Fruit fly (Drosophila melanogaster): ENCODE measurements around the gene Sidpn.

Gene Sidpn

dm6 chr2L:19011895-19012645 is 15.4 kb upstream of the Sidpn start:
- TF ChIP-seq Dll (optimal IDR thresholded peaks at IDR 0.05) = no peak
- peak; percentile 62 for TF ChIP-seq pan (optimal IDR thresholded peaks at IDR 0.05)

DNA sequence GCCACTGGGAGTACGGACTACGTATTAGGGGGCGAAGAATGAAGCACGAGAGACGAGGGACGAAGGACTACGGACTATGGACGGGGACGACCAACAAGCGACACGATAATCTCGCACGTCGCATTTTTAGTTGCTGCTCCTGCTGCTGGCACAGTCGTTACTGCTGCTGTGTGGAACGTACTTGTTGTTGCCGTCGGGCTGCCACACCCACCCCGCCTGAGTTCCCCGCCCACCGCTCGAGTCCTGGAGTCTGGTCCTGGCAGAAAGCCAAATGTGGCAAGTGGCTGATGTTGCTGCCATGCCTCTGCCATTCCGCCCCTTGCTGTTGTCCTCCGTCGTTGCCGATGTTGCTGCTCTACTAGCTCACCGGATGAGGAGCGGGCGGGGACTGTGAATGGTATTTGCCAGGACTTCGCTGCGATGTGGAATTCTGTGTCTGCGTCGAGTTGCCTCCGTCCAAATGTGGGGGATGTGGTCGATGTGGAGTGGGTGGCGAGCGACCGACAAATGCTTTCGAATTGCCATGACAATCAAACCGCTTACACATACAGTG is 14.7 kb upstream of the Sidpn start:
- TF ChIP-seq EcR (GFP tag; optimal IDR thresholded peaks at IDR 0.05) = no peak
- no peak for TF ChIP-seq Dll (optimal IDR thresholded peaks at IDR 0.05)
- no peak for TF ChIP-seq usp (GFP tag; optimal IDR thresholded peaks at IDR 0.05)
- TF ChIP-seq psq (optimal IDR thresholded peaks at IDR 0.05) = no peak
- no peak for TF ChIP-seq pan (optimal IDR thresholded peaks at IDR 0.05)
- no peak for TF ChIP-seq CG8478 (optimal IDR thresholded peaks at IDR 0.05)

DNA sequence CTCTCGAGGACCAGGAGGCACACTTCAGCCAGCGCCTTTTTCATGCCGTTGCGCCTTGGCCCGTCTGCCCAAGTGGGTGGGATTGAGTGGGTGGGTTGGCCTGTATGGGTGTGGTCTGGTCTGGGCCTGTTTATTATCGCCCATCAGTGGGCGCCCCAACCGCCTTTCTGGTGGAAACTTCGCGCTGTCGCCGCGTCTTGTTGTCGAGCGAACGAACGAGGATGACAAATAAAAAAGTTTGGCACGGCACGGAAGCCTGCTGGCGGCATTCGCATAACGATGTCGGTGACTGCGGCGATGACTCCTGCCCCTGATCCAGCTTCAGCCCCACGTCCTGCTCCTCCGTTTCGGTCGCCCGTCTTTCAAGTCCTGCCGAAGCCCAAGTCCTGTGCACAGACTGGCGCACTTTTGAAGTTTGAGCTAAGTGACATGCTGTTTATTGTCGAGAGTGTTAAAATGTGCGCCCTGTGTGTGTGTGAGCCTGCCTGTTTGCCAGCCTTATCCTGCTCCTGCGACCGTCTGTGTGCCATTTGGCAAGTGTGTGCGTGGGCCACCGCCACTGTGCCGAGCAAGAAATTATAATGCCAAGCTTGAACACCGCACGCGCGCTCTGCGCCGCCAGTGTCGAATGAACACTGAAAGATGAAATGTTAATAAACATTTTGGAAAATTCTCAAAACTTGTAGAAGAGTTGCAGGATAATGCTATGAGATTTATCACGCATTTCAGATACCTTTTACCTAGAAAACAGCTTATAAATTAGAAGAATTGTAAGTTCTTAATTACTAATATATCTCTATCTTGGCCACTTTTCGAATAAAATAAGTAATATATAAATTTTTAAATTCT is 13.3 kb upstream of the Sidpn start:
- no peak for TF ChIP-seq usp (GFP tag; optimal IDR thresholded peaks at IDR 0.05)
- no peak for TF ChIP-seq EcR (GFP tag; optimal IDR thresholded peaks at IDR 0.05)
- TF ChIP-seq pan (optimal IDR thresholded peaks at IDR 0.05) = no peak
- no peak for TF ChIP-seq CG8478 (optimal IDR thresholded peaks at IDR 0.05)
- no peak for TF ChIP-seq Dll (optimal IDR thresholded peaks at IDR 0.05)
- no peak for TF ChIP-seq psq (optimal IDR thresholded peaks at IDR 0.05)

DNA sequence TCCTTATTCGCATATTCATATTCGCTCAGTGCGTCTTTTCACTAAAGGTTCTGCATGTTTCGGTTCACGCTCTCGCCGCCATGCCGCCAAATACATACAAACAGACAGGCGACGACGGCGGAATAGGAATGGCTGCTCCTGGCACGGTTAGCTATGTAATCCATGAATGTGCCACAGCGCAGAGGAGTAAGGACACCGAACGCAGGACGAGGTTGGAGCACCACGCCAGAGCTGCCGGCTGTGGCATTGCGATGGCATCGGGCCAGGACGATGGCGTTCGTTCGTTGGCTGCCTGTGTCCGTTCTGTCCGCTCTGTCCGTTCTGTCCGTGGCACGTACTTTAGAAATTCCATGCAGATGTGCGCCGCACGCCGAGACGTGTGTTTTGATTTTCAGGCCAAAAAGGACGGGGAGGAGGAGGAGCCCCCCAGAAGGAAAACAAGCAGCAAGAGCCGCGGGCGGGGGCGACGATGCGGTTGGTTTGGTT is 12.6 kb upstream of the Sidpn start:
- TF ChIP-seq usp (GFP tag; optimal IDR thresholded peaks at IDR 0.05) = no peak
- no peak for TF ChIP-seq pan (optimal IDR thresholded peaks at IDR 0.05)
- no peak for TF ChIP-seq Dll (optimal IDR thresholded peaks at IDR 0.05)
- no peak for TF ChIP-seq CG8478 (optimal IDR thresholded peaks at IDR 0.05)
- no peak for TF ChIP-seq psq (optimal IDR thresholded peaks at IDR 0.05)
- TF ChIP-seq EcR (GFP tag; optimal IDR thresholded peaks at IDR 0.05) = no peak

DNA sequence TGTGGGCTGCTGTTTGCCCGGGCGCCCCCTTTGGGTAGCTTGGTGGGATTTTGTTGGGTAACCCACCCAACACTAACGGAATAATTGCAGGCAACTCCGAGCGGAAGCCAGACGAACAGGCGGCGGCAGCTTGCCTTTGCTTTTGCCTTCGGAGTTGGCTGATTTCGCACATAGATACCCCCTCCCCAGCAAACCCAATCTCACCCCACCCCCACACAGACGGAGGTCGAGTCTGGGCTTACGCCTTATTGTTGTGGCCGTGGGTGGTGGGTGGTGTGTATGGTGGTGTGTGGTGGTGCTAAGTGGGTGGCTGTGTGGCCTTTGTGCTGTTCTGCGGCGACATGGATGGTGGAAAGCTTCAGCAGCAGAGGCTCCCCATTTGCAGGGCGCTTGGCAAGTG is 11.9 kb upstream of the Sidpn start:
- TF ChIP-seq CG8478 (optimal IDR thresholded peaks at IDR 0.05) = no peak
- TF ChIP-seq Dll (optimal IDR thresholded peaks at IDR 0.05) = no peak
- no peak for TF ChIP-seq usp (GFP tag; optimal IDR thresholded peaks at IDR 0.05)
- TF ChIP-seq EcR (GFP tag; optimal IDR thresholded peaks at IDR 0.05) = no peak
- no peak for TF ChIP-seq psq (optimal IDR thresholded peaks at IDR 0.05)
- TF ChIP-seq pan (optimal IDR thresholded peaks at IDR 0.05) = no peak

DNA sequence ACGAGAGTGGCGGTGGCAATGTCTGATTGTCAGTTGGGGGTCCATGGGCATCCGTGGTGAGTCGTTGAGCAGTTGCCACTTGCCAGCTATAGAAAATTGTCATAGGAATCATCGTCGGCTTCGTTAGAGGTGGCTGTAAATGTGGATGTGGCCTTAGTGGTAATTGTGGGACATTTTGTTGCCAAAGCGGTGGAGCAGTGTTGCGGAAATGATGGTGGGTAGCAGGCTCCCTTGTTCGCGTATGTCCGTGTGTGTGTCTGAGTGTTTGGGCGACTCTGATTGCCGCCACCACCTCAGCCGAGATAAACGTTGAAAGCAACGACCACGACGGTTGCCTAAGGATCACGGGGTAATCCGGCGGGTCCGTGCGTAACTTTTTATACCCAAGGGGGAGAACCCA is 10.4 kb upstream of the Sidpn start:
- TF ChIP-seq usp (GFP tag; optimal IDR thresholded peaks at IDR 0.05) = no peak

DNA sequence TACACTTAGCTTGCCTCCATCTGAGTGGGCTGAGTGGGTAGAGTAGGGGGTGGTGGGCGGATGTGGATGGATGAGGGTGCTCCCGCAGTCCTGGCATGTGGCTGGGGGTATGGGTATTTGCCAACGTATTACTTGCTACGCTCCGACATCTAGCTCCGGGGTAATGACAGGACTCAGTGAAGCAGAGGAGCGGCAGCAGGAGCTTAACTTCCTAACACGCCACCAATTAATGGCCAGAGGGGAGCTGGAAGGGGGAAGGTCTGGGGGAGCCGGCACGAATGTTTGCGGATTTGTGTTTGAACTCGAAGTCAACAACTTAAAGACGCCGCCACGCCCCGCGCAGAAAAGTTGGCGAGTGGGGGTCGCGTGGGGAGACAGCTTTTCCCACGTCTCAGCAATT is 9.2 kb upstream of the Sidpn start:
- TF ChIP-seq EcR (GFP tag; optimal IDR thresholded peaks at IDR 0.05) (no peak), pan (optimal IDR thresholded peaks at IDR 0.05) (no peak)

DNA sequence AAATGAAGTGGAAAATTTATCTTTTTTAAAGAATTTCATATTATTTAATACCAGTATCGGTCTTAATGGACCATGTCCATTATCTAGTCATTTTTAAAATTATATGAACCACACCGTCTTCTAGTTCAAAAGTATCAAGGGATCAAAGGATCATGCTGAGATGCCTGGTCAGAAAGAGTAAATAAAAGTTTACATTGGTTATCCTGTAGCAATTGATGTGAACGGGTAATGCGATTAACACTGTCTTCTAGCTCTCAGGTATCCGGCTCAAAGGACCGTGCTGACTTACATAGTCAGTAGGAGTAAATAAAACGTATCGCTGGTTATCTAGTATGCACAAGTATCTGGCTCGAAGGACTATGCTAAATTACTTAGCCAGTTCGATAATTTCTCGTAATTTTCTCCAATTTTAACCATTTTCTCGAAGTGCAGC is 8.3 kb upstream of the Sidpn start:
- TF ChIP-seq Dll (optimal IDR thresholded peaks at IDR 0.05) (no peak), pan (optimal IDR thresholded peaks at IDR 0.05) (no peak), psq (optimal IDR thresholded peaks at IDR 0.05) (no peak), usp (GFP tag; optimal IDR thresholded peaks at IDR 0.05) (no peak), EcR (GFP tag; optimal IDR thresholded peaks at IDR 0.05) (no peak), CG8478 (optimal IDR thresholded peaks at IDR 0.05) (no peak)

DNA sequence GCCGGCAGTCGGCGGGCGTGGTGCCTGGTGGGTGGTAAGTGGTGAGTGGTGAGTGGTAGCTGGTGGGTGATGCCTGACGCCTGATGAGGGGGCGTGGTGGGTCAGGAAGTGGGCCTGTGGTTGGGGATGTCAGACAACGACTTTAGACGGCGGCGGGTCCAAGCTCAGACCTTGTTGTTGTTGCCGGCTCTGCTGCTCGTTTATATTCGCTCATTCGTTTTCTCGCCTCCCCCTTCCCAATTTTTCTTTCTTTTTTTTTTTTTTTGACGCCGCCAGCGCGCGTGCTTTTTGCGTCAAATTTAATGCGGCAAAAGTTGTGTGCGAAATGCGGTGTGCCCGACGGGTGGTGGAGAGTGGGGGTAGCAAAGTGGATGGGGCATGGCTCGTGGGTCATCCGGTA is 7.9 kb upstream of the Sidpn start:
- TF ChIP-seq usp (GFP tag; optimal IDR thresholded peaks at IDR 0.05) = no peak

dm6 chr2L:19021278-19022220 is 6.0 kb upstream of the Sidpn start:
- TF ChIP-seq Dll (optimal IDR thresholded peaks at IDR 0.05) = no peak
- no peak for TF ChIP-seq pan (optimal IDR thresholded peaks at IDR 0.05)
- no peak for TF ChIP-seq psq (optimal IDR thresholded peaks at IDR 0.05)
- TF ChIP-seq EcR (GFP tag; optimal IDR thresholded peaks at IDR 0.05) = no peak

DNA sequence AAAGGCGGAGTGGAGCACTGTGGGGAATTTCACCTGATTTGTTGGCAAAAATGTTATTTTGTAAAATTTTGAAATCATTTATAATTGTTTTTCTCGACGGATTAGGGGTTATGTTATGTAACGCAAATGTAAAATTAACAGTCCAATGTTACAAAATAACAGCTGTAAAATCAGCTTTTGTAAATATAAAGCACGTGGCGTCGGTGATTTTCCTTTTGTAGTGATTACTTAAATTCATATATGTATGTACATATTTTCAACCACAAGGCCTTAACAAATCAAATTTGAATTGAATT is 5.3 kb upstream of the Sidpn start, which contains the start of gene CG15172:
Gene CG15172 (plus strand): TSS at position 197 of the 296 bp plus-strand sequence.
- TF ChIP-seq Dll (optimal IDR thresholded peaks at IDR 0.05) (no peak), CG8478 (optimal IDR thresholded peaks at IDR 0.05) (no peak), psq (optimal IDR thresholded peaks at IDR 0.05) (no peak), pan (optimal IDR thresholded peaks at IDR 0.05) (no peak), usp (GFP tag; optimal IDR thresholded peaks at IDR 0.05) (no peak), EcR (GFP tag; optimal IDR thresholded peaks at IDR 0.05) (no peak)

All from whole organism.